Worm (Caenorhabditis elegans) whole organism, early embryonic: Measurements from ENCODE around the gene dmsr-12.

Experiments used
- B0310.2 ChIP-seq: sonication (generic microtip); optimal IDR thresholded peaks from 2 replicates; lab custom pipeline; 2016; ENCODE audit warnings: mild to moderate bottlenecking, missing genetic modification characterization, missing compliant biosample characterization
- aly-1 ChIP-seq: sonication (generic microtip); optimal IDR thresholded peaks from 2 replicates; lab custom pipeline; 2016; ENCODE audit warnings: missing genetic modification characterization, missing compliant biosample characterization
- ama-1 ChIP-seq: fragments of 150-350 bp; optimal IDR thresholded peaks from 2 replicates; lab custom pipeline; 2014
- ceh-13 ChIP-seq: fragments of 200-800 bp; sonication (Bioruptor generic); optimal IDR thresholded peaks from 2 replicates; lab custom pipeline; 2018; ENCODE audit warnings: mild to moderate bottlenecking, missing genetic modification characterization, missing compliant biosample characterization
- ceh-36 ChIP-seq: sonication (generic microtip); optimal IDR thresholded peaks from 2 replicates; lab custom pipeline; 2016; ENCODE audit warnings: missing genetic modification characterization, inconsistent platforms, missing compliant biosample characterization
- ets-7 ChIP-seq: sonication (generic microtip); optimal IDR thresholded peaks from 2 replicates; lab custom pipeline; 2016; ENCODE audit warnings: missing genotype, missing genetic modification characterization, missing compliant biosample characterization
- flt-1 ChIP-seq: fragments of 200-800 bp; sonication (Bioruptor generic); IDR thresholded peaks from 2 replicates; pipeline ENCODE4 v1.3.6; 2022; ENCODE audit warnings: missing genetic modification characterization, missing compliant biosample characterization
- hmbx-1 ChIP-seq: sonication (generic microtip); optimal IDR thresholded peaks from 2 replicates; lab custom pipeline; 2016; ENCODE audit warnings: mild to moderate bottlenecking, missing genetic modification characterization, missing compliant biosample characterization
- hmg-4 ChIP-seq: fragments of 200-800 bp; sonication (Bioruptor generic); optimal IDR thresholded peaks from 2 replicates; lab custom pipeline; 2018; ENCODE audit warnings: mild to moderate bottlenecking, missing genetic modification characterization, missing compliant biosample characterization
- hnd-1 ChIP-seq: sonication (generic microtip); optimal IDR thresholded peaks from 2 replicates; lab custom pipeline; 2016; ENCODE audit warnings: missing genetic modification characterization, missing compliant biosample characterization
- pes-1 ChIP-seq: fragments of 200-800 bp; sonication (Bioruptor generic); IDR thresholded peaks from 2 replicates; pipeline ENCODE4 v1.3.6; 2022; ENCODE audit warnings: missing genetic modification reagents, missing genetic modification characterization, missing compliant biosample characterization
- scrt-1 ChIP-seq: fragments of 200-800 bp; sonication (Bioruptor generic); IDR thresholded peaks from 2 replicates; pipeline ENCODE4 v1.3.6; 2022; ENCODE audit warnings: missing genetic modification characterization, missing compliant biosample characterization
- sea-1 ChIP-seq: fragments of 200-800 bp; sonication (Bioruptor generic); conservative IDR thresholded peaks from 2 replicates; pipeline ENCODE4 v1.3.6; 2022; ENCODE audit warnings: missing genetic modification characterization, missing compliant biosample characterization
- tbx-11 ChIP-seq: fragments of 200-800 bp; sonication (Bioruptor generic); IDR thresholded peaks from 2 replicates; pipeline ENCODE4 v1.3.6; 2022; ENCODE audit warnings: missing genetic modification characterization, missing compliant biosample characterization

DNA sequence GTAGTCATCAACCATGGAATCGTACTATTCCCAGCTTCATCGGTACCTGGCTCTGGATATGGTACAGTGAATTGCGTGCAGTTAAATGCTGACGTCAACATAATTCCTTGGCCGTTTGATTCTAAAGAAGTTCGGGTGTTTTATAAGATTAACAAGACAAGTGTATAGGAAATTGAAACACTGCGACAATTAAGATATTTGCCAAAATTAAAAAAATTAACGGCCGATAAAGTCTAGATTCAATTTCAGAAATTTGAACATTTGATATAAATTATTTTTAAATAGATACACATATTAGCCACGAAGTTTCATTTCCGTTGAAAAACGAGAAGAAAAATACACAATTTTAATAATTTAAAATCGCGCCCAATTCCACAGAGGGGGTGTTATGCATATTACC is at the start of gene dmsr-12:
- no peak for TF ChIP-seq ama-1
- no peak for TF ChIP-seq ets-7
- no peak for TF ChIP-seq ceh-13 (GFP tag; lab: Kevin White, UChicago)
- TF ChIP-seq tbx-11 = no peak
- TF ChIP-seq scrt-1 (GFP tag; lab: Robert Waterston, UW) = no peak
- TF ChIP-seq pes-1 (GFP tag; lab: Robert Waterston, UW) = no peak
- TF ChIP-seq flt-1 (GFP tag; lab: Robert Waterston, UW) = no peak
- no peak for TF ChIP-seq hmg-4 (GFP tag; lab: Kevin White, UChicago)
- no peak for TF ChIP-seq sea-1
- no peak for TF ChIP-seq B0310.2 (tag; lab: Kevin White, UChicago)
- TF ChIP-seq hnd-1 (tag; lab: Kevin White, UChicago) = no peak
- no peak for TF ChIP-seq hmbx-1 (tag; lab: Kevin White, UChicago)
- TF ChIP-seq aly-1 = no peak
- TF ChIP-seq ceh-36 (tag; lab: Kevin White, UChicago) = no peak
